Worm (Caenorhabditis elegans) whole organism, L3 larva: ENCODE data around the gene ZC477.4.

Experiments used
- lin-15B ChIP-seq: fragments of 150-350 bp; optimal IDR thresholded peaks from 2 replicates; lab custom pipeline; 2014; ENCODE audit warnings: missing biosample characterization, missing genetic modification characterization
- lin-39 ChIP-seq: fragments of 150-350 bp; optimal IDR thresholded peaks from 2 replicates; lab custom pipeline; 2018; ENCODE audit warnings: missing biosample characterization, missing genetic modification reagents, missing genetic modification characterization
- nhr-12 ChIP-seq: fragments of 150-350 bp; optimal IDR thresholded peaks from 2 replicates; lab custom pipeline; 2014; ENCODE audit warnings: missing biosample characterization, missing genetic modification characterization
- nhr-28 ChIP-seq: fragments of 150-350 bp; optimal IDR thresholded peaks from 2 replicates; lab custom pipeline; 2014; ENCODE audit warnings: missing biosample characterization, missing genetic modification characterization

DNA sequence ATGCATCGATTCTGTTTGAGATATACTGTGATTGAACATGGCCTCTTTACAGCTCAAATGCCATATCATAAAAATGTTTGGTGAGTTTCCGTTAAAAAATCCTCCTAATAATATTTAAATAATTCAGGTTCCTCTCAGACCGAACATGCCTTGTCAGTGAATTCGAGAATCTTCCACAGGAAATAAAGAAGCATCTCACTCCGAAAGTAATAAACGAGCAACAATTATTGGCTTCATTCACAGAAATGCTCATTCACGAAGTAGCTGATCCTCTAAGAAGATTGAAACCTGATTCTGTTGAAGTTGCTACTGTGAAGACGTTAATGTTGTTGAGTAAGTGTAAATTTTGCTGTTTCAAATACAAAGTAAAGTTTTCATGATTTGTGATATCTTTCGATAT, 46.4 kb downstream of the ZC477.4 start:
- no peak for TF ChIP-seq nhr-28 (tag; lab: Kevin White, UChicago)
- no peak for TF ChIP-seq lin-39 (tag; lab: Kevin White, UChicago)
- no peak for TF ChIP-seq lin-15B (tag; lab: Kevin White, UChicago)
- TF ChIP-seq nhr-12 (tag; lab: Kevin White, UChicago) = no peak
